Worm (Caenorhabditis elegans) whole organism, L4 larva: ENCODE data around the gene K02F3.12.

ENCODE experiments used
- F10B5.3 ChIP-seq: sonication (generic microtip); optimal IDR thresholded peaks from 2 replicates; lab custom pipeline; 2016; ENCODE audit warnings: mild to moderate bottlenecking, missing genetic modification characterization, missing compliant biosample characterization
- T20F7.1 ChIP-seq: fragments of 200-800 bp; sonication (Bioruptor generic); optimal IDR thresholded peaks from 2 replicates; lab custom pipeline; 2018; ENCODE audit warnings: mild to moderate bottlenecking, missing genetic modification characterization, missing compliant biosample characterization
- Y48G9A.11 ChIP-seq: fragments of 200-800 bp; sonication (Bioruptor generic); IDR thresholded peaks from 2 replicates; pipeline ENCODE4 v1.3.6; 2022; ENCODE audit warnings: missing genetic modification reagents, missing genetic modification characterization, missing compliant biosample characterization
- Y75B8A.6 ChIP-seq: fragments of 200-800 bp; sonication (Bioruptor generic); IDR thresholded peaks from 2 replicates; pipeline ENCODE4 v1.3.6; 2022; ENCODE audit warnings: missing genetic modification reagents, missing genetic modification characterization, missing compliant biosample characterization
- ZK337.2 ChIP-seq: fragments of 200-800 bp; sonication (Bioruptor generic); IDR thresholded peaks from 2 replicates; pipeline ENCODE4 v1.3.6; 2022; ENCODE audit warnings: missing genetic modification reagents, missing genetic modification characterization, missing compliant biosample characterization
- aly-2 ChIP-seq: sonication (generic microtip); optimal IDR thresholded peaks from 2 replicates; lab custom pipeline; 2018; ENCODE audit warnings: missing biosample characterization, missing genetic modification characterization
- ama-1 ChIP-seq: fragments of 150-350 bp; optimal IDR thresholded peaks from 2 replicates; lab custom pipeline; 2014; ENCODE audit warnings: inconsistent platforms, mixed read lengths
- arid-1 ChIP-seq: fragments of 200-800 bp; sonication (Bioruptor generic); conservative IDR thresholded peaks from 2 replicates; pipeline ENCODE4 v1.3.6; 2022; ENCODE audit warnings: missing genetic modification reagents, missing genetic modification characterization, missing compliant biosample characterization
- attf-4 ChIP-seq: sonication (generic microtip); optimal IDR thresholded peaks from 3 replicates; lab custom pipeline; 2017; ENCODE audit warnings: missing biosample characterization, missing genetic modification characterization
- ceh-28 ChIP-seq: fragments of 150-350 bp; optimal IDR thresholded peaks from 2 replicates; lab custom pipeline; 2014; ENCODE audit warnings: missing biosample characterization, missing genetic modification reagents, missing genetic modification characterization
- ceh-32 ChIP-seq: sonication (generic microtip); optimal IDR thresholded peaks from 2 replicates; lab custom pipeline; 2016; ENCODE audit warnings: mild to moderate bottlenecking, missing genetic modification characterization, missing compliant biosample characterization; ENCODE audit not compliant: poor library complexity
- ceh-44 ChIP-seq: fragments of 200-800 bp; sonication (Bioruptor generic); IDR thresholded peaks from 2 replicates; pipeline ENCODE4 v1.3.6; 2022; ENCODE audit warnings: missing genetic modification reagents, missing genetic modification characterization, missing compliant biosample characterization
- cey-2 ChIP-seq: sonication (generic microtip); optimal IDR thresholded peaks from 3 replicates; lab custom pipeline; 2017; ENCODE audit warnings: missing genetic modification characterization, mild to moderate bottlenecking, missing compliant biosample characterization, antibody characterized with exemption, borderline replicate concordance; ENCODE audit not compliant: insufficient read depth
- ctbp-1 ChIP-seq: fragments of 200-800 bp; sonication (Bioruptor generic); IDR thresholded peaks from 2 replicates; pipeline ENCODE4 v1.3.6; 2022; ENCODE audit warnings: missing genetic modification reagents, missing genetic modification characterization, missing compliant biosample characterization
- daf-16 ChIP-seq, 3 experiments: sonication (generic microtip); optimal IDR thresholded peaks; 2 replicates each; lab custom pipeline; 2016 to 2017; ENCODE audit warnings: missing genetic modification characterization in 3 of 3, missing genetic modification reagents in 3 of 3, mild to moderate bottlenecking in 2 of 3, missing compliant biosample characterization in 2 of 3, missing biosample characterization in 1 of 3, moderate library complexity in 1 of 3
- dmd-6 ChIP-seq: fragments of 200-800 bp; sonication (Bioruptor generic); IDR thresholded peaks from 2 replicates; pipeline ENCODE4 v1.3.6; 2022; ENCODE audit warnings: missing genetic modification reagents, missing genetic modification characterization, missing compliant biosample characterization
- gei-8 ChIP-seq: fragments of 200-800 bp; sonication (Bioruptor generic); optimal IDR thresholded peaks from 2 replicates; lab custom pipeline; 2018; ENCODE audit warnings: mild to moderate bottlenecking, missing genetic modification characterization, missing compliant biosample characterization
- jun-1 ChIP-seq: fragments of 150-350 bp; optimal IDR thresholded peaks from 2 replicates; lab custom pipeline; 2014; ENCODE audit warnings: missing biosample characterization, missing genetic modification reagents, missing genetic modification characterization
- lin-13 ChIP-seq: fragments of 150-350 bp; optimal IDR thresholded peaks from 2 replicates; lab custom pipeline; 2014; ENCODE audit warnings: missing biosample characterization, missing genetic modification reagents, missing genetic modification characterization
- lin-38 ChIP-seq: fragments of 200-800 bp; sonication (Bioruptor generic); IDR thresholded peaks from 2 replicates; pipeline ENCODE4 v1.3.6; 2022; ENCODE audit warnings: missing genetic modification reagents, missing genetic modification characterization, missing compliant biosample characterization
- lir-3 ChIP-seq: sonication (generic microtip); optimal IDR thresholded peaks from 2 replicates; lab custom pipeline; 2016; ENCODE audit warnings: mild to moderate bottlenecking, missing genetic modification characterization, missing compliant biosample characterization
- mes-2 ChIP-seq: sonication (generic microtip); optimal IDR thresholded peaks from 2 replicates; lab custom pipeline; 2016; ENCODE audit warnings: missing genotype, mild to moderate bottlenecking, missing genetic modification characterization, missing compliant biosample characterization; ENCODE audit not compliant: poor library complexity, severe bottlenecking
- nhr-102 ChIP-seq: sonication (generic microtip); optimal IDR thresholded peaks from 2 replicates; lab custom pipeline; 2016; ENCODE audit warnings: mild to moderate bottlenecking, missing genetic modification characterization, moderate library complexity, missing compliant biosample characterization
- nhr-41 ChIP-seq: fragments of 200-800 bp; sonication (Bioruptor generic); IDR thresholded peaks from 2 replicates; pipeline ENCODE4 v1.3.6; 2022; ENCODE audit warnings: missing genetic modification reagents, missing genetic modification characterization, missing compliant biosample characterization
- nhr-76 ChIP-seq: fragments of 150-350 bp; optimal IDR thresholded peaks from 2 replicates; lab custom pipeline; 2014; ENCODE audit warnings: missing biosample characterization, missing genetic modification characterization
- rbr-2 ChIP-seq: sonication (generic microtip); optimal IDR thresholded peaks from 2 replicates; lab custom pipeline; 2016; ENCODE audit warnings: missing genotype, missing genetic modification characterization, missing compliant biosample characterization
- sdz-12 ChIP-seq: fragments of 200-800 bp; sonication (Bioruptor generic); optimal IDR thresholded peaks from 2 replicates; lab custom pipeline; 2018; ENCODE audit warnings: mild to moderate bottlenecking, missing genetic modification characterization, missing compliant biosample characterization
- snpc-1.2 ChIP-seq: fragments of 200-800 bp; sonication (Bioruptor generic); IDR thresholded peaks from 2 replicates; pipeline ENCODE4 v1.3.6; 2022; ENCODE audit warnings: missing genetic modification reagents, missing genetic modification characterization, missing compliant biosample characterization
- spr-1 ChIP-seq: sonication (generic microtip); optimal IDR thresholded peaks from 2 replicates; lab custom pipeline; 2016; ENCODE audit warnings: mild to moderate bottlenecking, missing genetic modification characterization, missing compliant biosample characterization
- spr-3 ChIP-seq: fragments of 200-800 bp; sonication (Bioruptor generic); optimal IDR thresholded peaks from 2 replicates; lab custom pipeline; 2018; ENCODE audit warnings: mild to moderate bottlenecking, missing genetic modification characterization, missing compliant biosample characterization
- tra-1 ChIP-seq: fragments of 200-800 bp; sonication (Bioruptor generic); IDR thresholded peaks from 2 replicates; pipeline ENCODE4 v1.3.6; 2022; ENCODE audit warnings: missing genetic modification reagents, missing genetic modification characterization, missing compliant biosample characterization
- unc-62 ChIP-seq, 3 experiments: fragments of 150-350 bp in 1 of 3; sonication (generic microtip); optimal IDR thresholded peaks in 2 of 3; peaks in 1 of 3; 1 replicate in 1 of 3; 2 replicates in 2 of 3; lab custom pipeline; 2014 to 2017; ENCODE audit warnings: missing biosample characterization in 3 of 3, missing genetic modification characterization in 3 of 3, missing genetic modification reagents in 3 of 3, missing genotype in 1 of 3
- zfp-3 ChIP-seq: fragments of 200-800 bp; sonication (Bioruptor generic); conservative IDR thresholded peaks from 2 replicates; pipeline ENCODE4 v1.3.6; 2022; ENCODE audit warnings: missing genetic modification reagents, missing genetic modification characterization, missing compliant biosample characterization
- zip-11 ChIP-seq: fragments of 200-800 bp; sonication (Bioruptor generic); IDR thresholded peaks from 2 replicates; pipeline ENCODE4 v1.3.6; 2022; ENCODE audit warnings: missing genetic modification characterization, missing compliant biosample characterization

Gene K02F3.12

ce11 chrIII:907990-908389, 51.6 kb downstream of the K02F3.12 start (continued):
- no peak for TF ChIP-seq spr-3 (GFP tag; lab: Kevin White, UChicago)
- TF ChIP-seq nhr-41 (GFP tag; lab: Robert Waterston, UW): no peak
- no peak for TF ChIP-seq attf-4 (tag; lab: Kevin White, UChicago)
- no peak for TF ChIP-seq F10B5.3 (tag; lab: Kevin White, UChicago)
- TF ChIP-seq cey-2 (tag; lab: Kevin White, UChicago): no peak
- TF ChIP-seq unc-62 (GFP tag; optimal IDR thresholded peaks at IDR 0.05 in 1 of 2; lab: Kevin White, UChicago): peak in 1 of 2 experiments; percentile 95
- TF ChIP-seq unc-62 (tag; optimal IDR thresholded peaks at IDR 0.05; lab: Kevin White, UChicago): no peak
- no peak for TF ChIP-seq ctbp-1
- no peak for TF ChIP-seq ceh-44 (GFP tag; lab: Robert Waterston, UW)
- TF ChIP-seq zfp-3 (GFP tag; lab: Robert Waterston, UW): no peak
- no peak for TF ChIP-seq ceh-28
- no peak for TF ChIP-seq nhr-102 (tag; lab: Kevin White, UChicago)
- peak; percentile 9 for TF ChIP-seq mes-2 (tag; lab: Kevin White, UChicago)
- TF ChIP-seq ceh-32 (tag; lab: Kevin White, UChicago): no peak
- TF ChIP-seq lir-3: no peak
- TF ChIP-seq ZK337.2 (GFP tag; lab: Robert Waterston, UW): no peak
- no peak for TF ChIP-seq sdz-12 (GFP tag; lab: Kevin White, UChicago)
- TF ChIP-seq spr-1: no peak
- TF ChIP-seq aly-2: no peak
- peak; percentile 43 for TF ChIP-seq jun-1
- TF ChIP-seq nhr-76 (tag; lab: Kevin White, UChicago): no peak
- TF ChIP-seq lin-13: no peak
- no peak for TF ChIP-seq snpc-1.2
- no peak for TF ChIP-seq tra-1 (GFP tag; lab: Robert Waterston, UW)
- no peak for TF ChIP-seq Y75B8A.6 (GFP tag; lab: Robert Waterston, UW)
- TF ChIP-seq, all 104 proteins: peak for 8

DNA sequence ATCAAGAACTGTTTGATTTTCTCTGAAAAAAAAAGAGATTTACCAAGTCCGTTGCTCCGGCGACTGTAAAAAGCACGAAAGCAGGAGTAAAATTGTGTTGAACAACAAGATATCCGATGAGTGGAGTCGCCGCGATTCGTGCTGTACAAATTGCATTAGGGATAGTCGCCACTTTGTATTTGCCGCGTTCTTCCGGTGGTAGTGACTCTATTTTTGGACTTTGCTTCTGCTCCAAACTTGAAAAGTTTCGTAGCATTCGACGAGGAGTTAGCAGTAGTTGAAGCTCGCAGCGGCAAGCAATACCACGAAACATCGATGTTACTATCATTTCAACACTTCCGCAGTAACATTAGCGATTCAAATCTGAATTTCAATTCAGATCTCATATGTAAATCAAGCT, 53.2 kb downstream of the K02F3.12 start, which contains the start of gene crls-1:
Gene crls-1, minus strand, starts transcription at position 363 of the 400 bp plus-strand sequence.
- TF ChIP-seq Y48G9A.11 (GFP tag; lab: Robert Waterston, UW) (0 out of 2 replicates have a peak, but pooled peaks have one; percentile 44), tra-1 (GFP tag; lab: Robert Waterston, UW) (0 out of 2 replicates have a peak, but pooled peaks have one; percentile 39), ama-1 (lab: Kevin White, UChicago) (peak; percentile 81), T20F7.1 (GFP tag; lab: Kevin White, UChicago) (peak; percentile 20), zip-11 (GFP tag; lab: Robert Waterston, UW) (no peak), lin-38 (GFP tag; lab: Robert Waterston, UW) (peak; percentile 30; the same call in 1 of the 2 replicates), arid-1 (GFP tag; lab: Robert Waterston, UW) (0 out of 2 replicates have a peak, but pooled peaks have one; percentile 6), dmd-6 (GFP tag; lab: Robert Waterston, UW) (0 out of 2 replicates have a peak, but pooled peaks have one; percentile 9), rbr-2 (tag; lab: Kevin White, UChicago) (no peak), daf-16 (GFP tag; optimal IDR thresholded peaks at IDR 0.05; lab: Kevin White, UChicago) (no peak), daf-16 (tag; optimal IDR thresholded peaks at IDR 0.05; lab: Kevin White, UChicago) (peak; percentile 13), gei-8 (GFP tag; lab: Kevin White, UChicago) (no peak)
